Worm (Caenorhabditis elegans): ENCODE data around the gene C50B6.3.

DNA sequence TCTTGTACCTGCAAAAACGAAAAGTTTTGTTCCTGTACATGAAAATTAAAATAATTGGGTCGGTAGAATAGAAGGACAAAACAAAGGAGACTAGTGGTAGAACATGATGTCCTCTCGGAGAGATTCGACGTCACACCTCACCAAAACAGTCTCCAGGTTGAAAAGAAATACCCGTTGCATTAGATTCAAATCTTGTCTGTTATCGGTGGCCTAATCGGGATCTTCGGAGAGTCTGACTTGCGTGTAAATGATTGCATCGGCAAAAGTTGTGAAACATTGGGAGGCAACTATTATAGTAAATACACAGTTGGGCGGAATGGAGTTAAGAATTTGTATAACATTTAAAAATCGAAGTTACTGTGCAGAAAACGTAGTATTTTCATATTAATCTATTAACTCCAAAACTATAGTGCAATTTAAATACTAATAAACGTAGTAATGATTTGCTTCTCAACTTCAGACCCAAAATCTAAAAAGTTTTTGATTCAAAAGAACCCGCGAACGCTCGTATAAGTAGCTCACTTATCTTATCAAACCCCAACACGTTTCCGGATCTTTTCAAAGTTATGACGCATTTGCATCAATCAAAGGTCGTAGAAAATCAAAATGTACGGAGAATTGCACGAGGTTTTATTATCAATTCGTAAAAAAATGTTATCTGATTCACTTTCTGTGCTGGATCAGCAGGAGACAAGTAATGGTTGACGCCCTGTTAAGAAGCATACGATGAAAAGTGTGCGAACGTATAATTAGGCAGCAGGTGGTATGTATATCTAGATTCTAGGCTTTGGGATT lies 20.2 kb downstream of the C50B6.3 start, which contains the start of gene nhr-168:
- no peak for TF ChIP-seq cog-1 (tag; optimal IDR thresholded peaks at IDR 0.05)
- no peak for TF ChIP-seq med-1 (GFP tag; optimal IDR thresholded peaks at IDR 0.05; ENCODE audit: insufficient read depth)
- TF ChIP-seq flt-1 (GFP tag; IDR thresholded peaks at IDR 0.05): no peak
- TF ChIP-seq tab-1 (GFP tag; IDR thresholded peaks at IDR 0.05): no peak
- no peak for TF ChIP-seq ztf-29 (GFP tag; IDR thresholded peaks at IDR 0.05)
- TF ChIP-seq klf-2 (GFP tag; conservative IDR thresholded peaks at IDR 0.05): no peak
- no peak for TF ChIP-seq ztf-23 (GFP tag; IDR thresholded peaks at IDR 0.05)
- TF ChIP-seq T22C8.4 (GFP tag; IDR thresholded peaks at IDR 0.05): no peak

All from whole organism, midembryonic.